Fruit fly (Drosophila melanogaster) whole organism, adult: Measurements from ENCODE around the gene Muted.

Experiments used
- CG11617 ChIP-seq: fragments of 200-800 bp; sonication (Bioruptor generic); optimal IDR thresholded peaks from 2 replicates; lab custom pipeline; 2017; ENCODE audit warnings: mild to moderate bottlenecking, missing biosample characterization, missing genetic modification reagents, missing genetic modification characterization
- CG12768 ChIP-seq: fragments of 200-800 bp; sonication (Bioruptor generic); optimal IDR thresholded peaks from 2 replicates; lab custom pipeline; 2017; ENCODE audit warnings: missing biosample characterization, missing genetic modification characterization, mild to moderate bottlenecking, moderate library complexity, missing genetic modification reagents
- CG14711 ChIP-seq: fragments of 200-800 bp; sonication (Bioruptor generic); optimal IDR thresholded peaks from 2 replicates; lab custom pipeline; 2018; ENCODE audit warnings: missing biosample characterization, mild to moderate bottlenecking, missing genetic modification characterization, moderate library complexity
- CG1620 ChIP-seq: fragments of 200-800 bp; sonication (Bioruptor generic); optimal IDR thresholded peaks from 2 replicates; lab custom pipeline; 2016; ENCODE audit warnings: missing biosample characterization, missing genetic modification characterization
- CG33017 ChIP-seq: fragments of 200-800 bp; sonication (Bioruptor generic); optimal IDR thresholded peaks from 2 replicates; lab custom pipeline; 2018; ENCODE audit warnings: missing biosample characterization, mild to moderate bottlenecking, missing genetic modification characterization, moderate library complexity
- CG5204 ChIP-seq: fragments of 200-800 bp; sonication (Bioruptor generic); optimal IDR thresholded peaks from 2 replicates; lab custom pipeline; 2016; ENCODE audit warnings: missing biosample characterization, missing genetic modification characterization
- CG7045 ChIP-seq: fragments of 200-800 bp; sonication (Bioruptor generic); optimal IDR thresholded peaks from 2 replicates; lab custom pipeline; 2017; ENCODE audit warnings: missing biosample characterization, mild to moderate bottlenecking, missing genetic modification characterization
- CG7101 ChIP-seq: fragments of 200-800 bp; sonication (Bioruptor generic); optimal IDR thresholded peaks from 2 replicates; lab custom pipeline; 2018; ENCODE audit warnings: missing biosample characterization, mild to moderate bottlenecking, missing genetic modification characterization, moderate library complexity
- Clk ChIP-seq: fragments of 200-800 bp; sonication (Bioruptor generic); optimal IDR thresholded peaks from 2 replicates; lab custom pipeline; 2017; ENCODE audit warnings: missing biosample characterization, missing genetic modification characterization
- Crg-1 ChIP-seq: fragments of 200-800 bp; sonication (Bioruptor generic); optimal IDR thresholded peaks from 2 replicates; lab custom pipeline; 2016; ENCODE audit warnings: missing biosample characterization, missing genetic modification characterization
- Hr96 ChIP-seq: fragments of 200-800 bp; sonication (Bioruptor generic); optimal IDR thresholded peaks from 2 replicates; lab custom pipeline; 2016; ENCODE audit warnings: missing biosample characterization, missing genetic modification characterization
- Mnt ChIP-seq: fragments of 200-800 bp; sonication (Bioruptor generic); optimal IDR thresholded peaks from 2 replicates; lab custom pipeline; 2016; ENCODE audit warnings: missing biosample characterization, mild to moderate bottlenecking, missing genetic modification characterization
- bab1 ChIP-seq: fragments of 200-800 bp; sonication (Bioruptor generic); optimal IDR thresholded peaks from 3 replicates; lab custom pipeline; 2019; ENCODE audit warnings: missing biosample characterization, mild to moderate bottlenecking, missing genetic modification characterization, moderate library complexity
- cic ChIP-seq: fragments of 200-800 bp; sonication (Bioruptor generic); optimal IDR thresholded peaks from 2 replicates; lab custom pipeline; 2017; ENCODE audit warnings: missing biosample characterization, mild to moderate bottlenecking, missing genetic modification characterization, moderate library complexity
- cnc ChIP-seq, 2 experiments: fragments of >200 bp; optimal IDR thresholded peaks; 2 replicates each; lab custom pipeline; 2017
- kay ChIP-seq: fragments of 200-800 bp; sonication (Bioruptor generic); peaks from one replicate; lab custom pipeline; 2016; ENCODE audit warnings: missing biosample characterization, missing genetic modification characterization, borderline replicate concordance
- ovo ChIP-seq: fragments of 200-800 bp; sonication (Bioruptor generic); optimal IDR thresholded peaks from 2 replicates; lab custom pipeline; 2016; ENCODE audit warnings: missing biosample characterization, missing genetic modification characterization
- pad ChIP-seq: fragments of 200-800 bp; sonication (Bioruptor generic); optimal IDR thresholded peaks from 3 replicates; lab custom pipeline; 2017; ENCODE audit warnings: missing biosample characterization, missing genetic modification characterization, mild to moderate bottlenecking, moderate library complexity, missing genetic modification reagents
- tj ChIP-seq: fragments of 200-800 bp; sonication (Bioruptor generic); optimal IDR thresholded peaks from 3 replicates; lab custom pipeline; 2017; ENCODE audit warnings: missing biosample characterization, mild to moderate bottlenecking, missing genetic modification characterization, moderate library complexity
- toe ChIP-seq: fragments of 200-800 bp; sonication (Bioruptor generic); optimal IDR thresholded peaks from 2 replicates; lab custom pipeline; 2016; ENCODE audit warnings: missing biosample characterization, missing genetic modification characterization

Gene Muted

dm6 chr3R:22367126-22368076 is 5.0 kb downstream of the Muted start, which contains the start of the genes Polr3F and PyK:
Gene Polr3F, minus strand, starts transcription at chr3R:22367373.
Gene PyK, plus strand, starts transcription at chr3R:22367536.
- TF ChIP-seq Mnt (GFP tag; lab: Kevin White, UChicago), result peak; percentile 34
- no peak for TF ChIP-seq cnc (optimal IDR thresholded peaks at IDR 0.05; lab: Kevin White, UChicago)
- no peak for TF ChIP-seq CG5204 (GFP tag; lab: Kevin White, UChicago)
- no peak for TF ChIP-seq Crg-1 (GFP tag; lab: Kevin White, UChicago)
- TF ChIP-seq Hr96, result peak; percentile 32
- peak; percentile 35 for TF ChIP-seq CG11617
- TF ChIP-seq CG1620 (GFP tag; lab: Kevin White, UChicago), result peak; percentile 39
- TF ChIP-seq CG7045 (GFP tag; lab: Kevin White, UChicago), result no peak
- peak; percentile 48 for TF ChIP-seq CG7101
- no peak for TF ChIP-seq Clk (GFP tag; lab: Kevin White, UChicago)
- no peak for TF ChIP-seq kay (GFP tag; lab: Kevin White, UChicago)
- TF ChIP-seq CG14711 (tag; lab: Kevin White, UChicago), result peak; percentile 52
- TF ChIP-seq CG12768 (GFP tag; lab: Kevin White, UChicago), result peak; percentile 37
- peak; percentile 25 for TF ChIP-seq toe (GFP tag; lab: Kevin White, UChicago)
- TF ChIP-seq pad (GFP tag; lab: Kevin White, UChicago), result peak; percentile 16
- peak; percentile 25 for TF ChIP-seq ovo
- TF ChIP-seq tj (GFP tag; lab: Kevin White, UChicago), result peak; percentile 95

DNA sequence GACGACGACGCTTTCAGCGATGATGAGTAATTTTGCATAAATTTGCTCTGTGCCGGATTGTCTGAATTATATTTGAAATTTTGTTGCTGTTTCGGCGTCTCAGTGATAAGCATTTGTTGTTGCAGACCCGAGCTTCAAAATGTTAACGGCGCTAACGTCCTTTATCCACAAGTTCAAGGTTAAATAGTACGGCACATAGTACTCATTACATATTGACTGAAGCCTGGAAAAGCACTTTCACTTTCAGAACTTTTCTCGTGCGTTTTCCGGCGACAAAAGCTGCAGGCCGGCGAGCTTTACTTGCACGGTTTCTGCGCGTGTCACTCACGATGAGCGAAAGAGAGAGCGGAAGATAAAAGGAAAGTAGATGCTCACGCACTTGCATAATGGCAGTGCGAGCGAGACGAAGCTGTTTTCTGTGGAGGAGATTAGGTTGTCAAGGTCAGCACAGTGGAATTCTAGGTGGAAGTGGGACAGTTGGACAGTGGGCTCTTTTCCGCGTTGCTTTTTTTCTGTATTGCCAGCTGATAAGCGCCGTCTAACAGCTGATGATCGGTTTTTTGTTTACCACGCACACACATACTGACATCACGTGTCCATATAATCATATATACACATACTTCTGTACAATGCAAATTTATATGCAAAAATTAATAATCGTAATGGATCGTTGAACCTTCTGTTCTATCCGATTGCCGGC is 5.8 kb downstream of the Muted start:
- no peak for TF ChIP-seq Hr96
- TF ChIP-seq CG1620 (GFP tag; lab: Kevin White, UChicago), result no peak
- peak; percentile 83 for TF ChIP-seq cic (GFP tag; lab: Kevin White, UChicago)
- TF ChIP-seq CG11617, result peak; percentile 22
- no peak for TF ChIP-seq CG12768 (GFP tag; lab: Kevin White, UChicago)
- no peak for TF ChIP-seq tj (GFP tag; lab: Kevin White, UChicago)
- TF ChIP-seq CG7045 (GFP tag; lab: Kevin White, UChicago), result peak; percentile 24
- TF ChIP-seq bab1 (GFP tag; lab: Kevin White, UChicago), result no peak
- TF ChIP-seq CG33017 (tag; lab: Kevin White, UChicago), result peak; percentile 26
- TF ChIP-seq toe (GFP tag; lab: Kevin White, UChicago), result no peak
- TF ChIP-seq Clk (GFP tag; lab: Kevin White, UChicago), result no peak
- TF ChIP-seq kay (GFP tag; lab: Kevin White, UChicago), result peak; percentile 60
- TF ChIP-seq CG5204 (GFP tag; lab: Kevin White, UChicago), result no peak
- no peak for TF ChIP-seq CG14711 (tag; lab: Kevin White, UChicago)
- TF ChIP-seq Mnt (GFP tag; lab: Kevin White, UChicago), result no peak
- no peak for TF ChIP-seq cnc (optimal IDR thresholded peaks at IDR 0.05; lab: Kevin White, UChicago)
- TF ChIP-seq Crg-1 (GFP tag; lab: Kevin White, UChicago), result no peak
- TF ChIP-seq CG7101, result no peak

- peak; percentile 72 for TF ChIP-seq Hr96
- TF ChIP-seq CG7045 (GFP tag; lab: Kevin White, UChicago), result peak; percentile 53
- TF ChIP-seq kay (GFP tag; lab: Kevin White, UChicago), result peak; percentile 79
- TF ChIP-seq Mnt (GFP tag; lab: Kevin White, UChicago), result no peak
- peak; percentile 52 for TF ChIP-seq CG7101
- peak; percentile 30 for TF ChIP-seq CG33017 (tag; lab: Kevin White, UChicago)
- TF ChIP-seq CG11617, result peak; percentile 19
- TF ChIP-seq bab1 (GFP tag; lab: Kevin White, UChicago), result peak; percentile 2
- no peak for TF ChIP-seq Clk (GFP tag; lab: Kevin White, UChicago)
Measured at dm6 chr3R:22368777-22369214, 6.4 kb downstream of the Muted start.

DNA sequence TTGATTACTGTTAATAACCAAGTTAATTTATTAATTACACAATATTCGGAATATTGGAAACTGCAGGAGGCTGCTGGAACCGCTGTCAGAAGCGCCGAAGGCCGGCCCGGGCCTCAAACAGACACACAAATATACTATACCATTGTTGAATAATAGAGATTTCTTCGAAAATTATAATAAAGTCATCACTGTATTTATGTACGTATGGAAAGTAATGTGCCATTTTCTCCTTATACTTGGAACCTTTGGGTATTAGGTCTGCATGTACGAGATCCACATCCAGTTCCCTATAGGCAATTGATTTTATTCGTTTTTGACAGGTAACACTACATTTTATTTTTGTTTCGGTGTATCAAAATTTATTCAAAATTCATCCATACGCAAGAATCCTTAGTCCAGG is 10.1 kb downstream of the Muted start, which contains the start of gene CG7069:
Gene CG7069 (plus strand): TSS at position 301 of the 400 bp plus-strand sequence.
- TF ChIP-seq CG5204 (GFP tag; lab: Kevin White, UChicago) (no peak), CG12768 (GFP tag; lab: Kevin White, UChicago) (no peak), CG33017 (tag; lab: Kevin White, UChicago) (no peak), Crg-1 (GFP tag; lab: Kevin White, UChicago) (no peak), CG14711 (tag; lab: Kevin White, UChicago) (no peak), ovo (no peak), CG7101 (no peak), Hr96 (no peak), Clk (GFP tag; lab: Kevin White, UChicago) (no peak), cnc (optimal IDR thresholded peaks at IDR 0.05; lab: Kevin White, UChicago) (no peak)

dm6 chr3R:22375674-22376073 is 13.3 kb downstream of the Muted start, which contains the start of gene CG18596:
Gene CG18596, plus strand, starts transcription at chr3R:22375923.
- TF ChIP-seq CG7045 (GFP tag; lab: Kevin White, UChicago) (no peak), cnc (optimal IDR thresholded peaks at IDR 0.05; lab: Kevin White, UChicago) (no peak), Hr96 (no peak), Clk (GFP tag; lab: Kevin White, UChicago) (no peak), bab1 (GFP tag; lab: Kevin White, UChicago) (no peak), CG7101 (no peak), CG33017 (tag; lab: Kevin White, UChicago) (no peak), Mnt (GFP tag; lab: Kevin White, UChicago) (no peak), kay (GFP tag; lab: Kevin White, UChicago) (no peak), CG12768 (GFP tag; lab: Kevin White, UChicago) (no peak), tj (GFP tag; lab: Kevin White, UChicago) (no peak), CG1620 (GFP tag; lab: Kevin White, UChicago) (no peak)
